Fruit fly (Drosophila melanogaster): ENCODE results near the gene fd3F.
"Not testable (repeated sequence)": the region's sequence is repeated elsewhere in the genome, so short reads cannot be mapped to it uniquely, and the experiment has no call there.

fd3F gene

DNA sequence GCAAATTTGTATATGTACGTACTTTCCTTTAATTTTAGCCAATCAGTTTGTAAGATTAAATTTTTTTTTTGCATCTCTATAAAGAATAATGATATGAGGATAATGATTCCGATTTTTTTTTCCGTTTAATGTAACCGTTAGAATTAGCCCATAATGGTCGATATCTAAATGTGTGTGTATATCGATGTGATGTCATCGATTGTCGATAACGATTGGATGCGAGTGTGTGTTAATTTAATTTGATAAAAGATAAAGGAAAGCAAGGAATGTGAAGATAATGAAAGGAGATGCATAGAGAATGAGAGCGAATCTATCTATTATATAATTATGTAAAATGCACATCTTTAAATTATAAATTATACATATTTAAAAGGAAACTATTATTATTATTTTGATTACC, 13.7 kb upstream of the fd3F start:
- TF ChIP-seq cnc (optimal IDR thresholded peaks at IDR 0.05) (no peak), bab1 (GFP tag; optimal IDR thresholded peaks at IDR 0.05) (peak; percentile 1)

DNA sequence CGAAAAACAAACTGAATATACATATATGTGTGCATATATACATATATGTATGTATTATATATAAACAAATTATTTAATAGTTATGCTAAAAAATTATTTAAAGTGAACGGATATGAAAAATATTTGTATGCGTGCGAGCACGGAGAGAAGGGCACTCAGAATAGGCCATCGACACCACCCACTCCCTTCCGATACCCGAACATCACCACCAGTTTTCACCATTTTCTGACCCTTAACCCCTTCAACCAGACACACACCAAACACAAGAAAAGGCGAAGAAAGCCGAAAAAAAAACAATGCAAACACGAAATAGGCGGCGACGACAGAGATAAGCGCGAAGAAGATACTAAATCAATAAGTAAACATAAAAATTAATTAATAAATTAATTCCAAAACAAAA, 12.8 kb upstream of the fd3F start:
- TF ChIP-seq CG11617 (GFP tag; optimal IDR thresholded peaks at IDR 0.05) (no peak), CG14711 (tag; optimal IDR thresholded peaks at IDR 0.05) (no peak), kay (GFP tag; ENCODE audit: borderline replicate concordance) (no peak), Clk (GFP tag; optimal IDR thresholded peaks at IDR 0.05) (no peak), CG33017 (tag; optimal IDR thresholded peaks at IDR 0.05) (no peak), CG7101 (tag; optimal IDR thresholded peaks at IDR 0.05) (no peak), cnc (optimal IDR thresholded peaks at IDR 0.05) (no peak), CG1620 (GFP tag; optimal IDR thresholded peaks at IDR 0.05) (no peak), CG7045 (GFP tag; optimal IDR thresholded peaks at IDR 0.05) (no peak), CG5204 (GFP tag; optimal IDR thresholded peaks at IDR 0.05) (no peak), cic (GFP tag; optimal IDR thresholded peaks at IDR 0.05) (no peak), Hr96 (GFP tag; optimal IDR thresholded peaks at IDR 0.05) (no peak), toe (GFP tag; optimal IDR thresholded peaks at IDR 0.05) (no peak), tj (GFP tag; optimal IDR thresholded peaks at IDR 0.05) (no peak), bab1 (GFP tag; optimal IDR thresholded peaks at IDR 0.05) (no peak), CG12768 (GFP tag; optimal IDR thresholded peaks at IDR 0.05) (no peak), Mnt (GFP tag; optimal IDR thresholded peaks at IDR 0.05) (no peak), ovo (GFP tag; optimal IDR thresholded peaks at IDR 0.05) (no peak)

DNA sequence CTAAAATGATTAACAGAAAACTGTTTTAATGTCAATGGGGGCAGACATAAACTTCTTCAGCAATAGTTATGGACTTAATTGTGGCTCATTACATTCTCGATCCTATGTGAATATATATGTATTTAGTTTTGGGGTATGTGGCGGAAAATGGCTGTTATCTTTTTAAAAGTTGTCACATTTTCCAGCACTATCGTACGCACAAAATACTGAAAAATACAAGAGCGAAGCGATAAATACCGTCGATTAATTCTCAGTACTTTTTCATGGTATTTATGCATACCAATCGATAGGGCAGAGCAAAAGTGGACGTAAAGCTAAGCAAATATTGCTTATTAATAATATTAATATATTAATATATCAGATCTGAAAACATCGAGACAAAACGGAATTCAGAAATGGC, 12.3 kb upstream of the fd3F start, which contains the start of gene HIP-R:
TSS of gene HIP-R (plus strand) at position 201 of the 400 bp plus-strand sequence.
- peak; percentile 18 for TF ChIP-seq kay (GFP tag; ENCODE audit: borderline replicate concordance)

DNA sequence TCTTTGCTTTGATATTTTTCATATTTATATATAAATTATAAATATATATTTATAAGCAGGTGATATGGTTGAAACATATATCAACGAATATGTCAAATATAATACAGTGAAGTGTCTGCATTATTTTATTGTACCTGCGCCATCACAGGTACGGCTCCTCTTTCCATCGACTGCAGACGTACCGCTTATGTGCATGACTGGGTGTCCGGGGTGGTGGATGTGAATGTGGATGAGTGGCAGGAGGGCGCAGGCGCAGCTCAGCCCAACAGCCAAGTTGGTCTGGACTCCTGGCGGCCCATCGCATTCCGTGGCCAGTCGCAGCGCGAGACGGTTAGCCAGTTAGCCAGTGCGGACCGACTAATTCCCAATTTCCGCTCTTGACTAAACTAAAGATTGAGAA, 9.2 kb upstream of the fd3F start, which contains the start of gene Crg-1:
TSS of gene Crg-1 (plus strand) at position 301 of the 400 bp plus-strand sequence.
- TF ChIP-seq CG12768 (GFP tag; optimal IDR thresholded peaks at IDR 0.05); CG14711 (tag; optimal IDR thresholded peaks at IDR 0.05); toe (GFP tag; optimal IDR thresholded peaks at IDR 0.05): not testable (repeated sequence)

DNA sequence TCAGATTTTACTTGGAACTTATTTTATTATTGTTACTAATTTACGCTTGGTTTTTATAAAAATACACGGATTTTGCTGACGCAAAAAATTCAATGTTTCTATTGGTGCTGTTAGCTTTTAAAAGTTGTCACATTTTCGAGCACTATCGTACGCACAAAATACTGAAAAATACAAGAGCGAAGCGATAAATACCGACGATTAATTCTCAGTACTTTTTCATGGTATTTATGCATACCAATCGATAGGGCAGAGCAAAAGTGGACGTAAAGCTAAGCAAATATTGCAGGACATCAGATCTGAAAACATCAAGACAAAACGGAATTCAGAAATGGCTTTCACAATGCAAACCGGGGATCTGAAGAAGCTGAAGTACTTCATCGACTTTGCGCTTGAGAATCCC, 3.2 kb upstream of the fd3F start, which contains the start of gene HIP:
TSS of gene HIP (plus strand) at position 232 of the 400 bp plus-strand sequence.
- TF ChIP-seq CG14711 (tag; optimal IDR thresholded peaks at IDR 0.05); CG11617 (GFP tag; optimal IDR thresholded peaks at IDR 0.05); CG7101 (tag; optimal IDR thresholded peaks at IDR 0.05): not testable (repeated sequence)

DNA sequence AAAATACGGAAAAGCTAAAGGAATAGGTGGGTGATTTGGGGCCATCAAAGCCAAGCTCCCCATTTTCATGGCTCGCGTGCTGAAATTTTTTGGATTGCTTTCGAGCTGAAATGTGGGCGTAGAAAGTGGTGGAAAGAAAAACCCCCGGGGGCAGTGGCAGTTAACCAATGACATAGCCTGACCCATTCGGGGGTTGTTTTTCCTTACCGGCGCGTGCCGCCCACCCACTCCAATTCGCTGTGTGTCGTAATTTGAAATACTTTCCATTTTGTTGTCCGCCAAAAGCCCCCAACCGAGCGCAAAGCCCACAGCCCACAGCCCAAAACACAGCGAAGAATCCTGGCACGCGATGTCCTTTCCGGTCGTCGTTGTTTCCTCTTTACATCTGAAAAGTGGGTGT, 6.4 kb downstream of the fd3F start:
- no peak for TF ChIP-seq CG14711 (tag; optimal IDR thresholded peaks at IDR 0.05)
- TF ChIP-seq kay (GFP tag; ENCODE audit: borderline replicate concordance), result peak; percentile 4

DNA sequence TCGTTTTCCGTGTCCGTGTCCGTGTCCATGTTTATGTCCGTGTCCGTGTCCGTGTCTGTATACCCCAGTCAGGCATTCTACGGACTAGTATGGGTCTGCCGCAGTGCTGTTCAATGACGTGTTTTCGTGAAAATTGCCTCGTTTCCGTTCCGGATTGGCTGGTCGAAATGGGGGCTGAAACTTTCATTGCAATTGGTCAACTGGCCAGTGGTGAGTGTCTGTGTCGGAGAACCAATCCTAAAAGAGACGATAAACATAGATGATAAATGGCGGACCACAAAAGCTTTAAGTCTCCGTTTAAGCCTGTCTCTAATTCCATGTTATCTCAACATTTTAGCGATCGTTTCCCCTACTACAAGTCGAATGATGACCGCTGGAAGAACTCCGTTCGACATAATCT, 7.0 kb downstream of the fd3F start:
- TF ChIP-seq CG12768 (GFP tag; optimal IDR thresholded peaks at IDR 0.05) (no peak), pad (GFP tag; optimal IDR thresholded peaks at IDR 0.05) (no peak), Crg-1 (GFP tag; optimal IDR thresholded peaks at IDR 0.05) (no peak), CG5204 (GFP tag; optimal IDR thresholded peaks at IDR 0.05) (no peak), Hr96 (GFP tag; optimal IDR thresholded peaks at IDR 0.05) (no peak), Clk (GFP tag; optimal IDR thresholded peaks at IDR 0.05) (no peak), CG1620 (GFP tag; optimal IDR thresholded peaks at IDR 0.05) (no peak), CG14711 (tag; optimal IDR thresholded peaks at IDR 0.05) (no peak), cic (GFP tag; optimal IDR thresholded peaks at IDR 0.05) (no peak), CG7045 (GFP tag; optimal IDR thresholded peaks at IDR 0.05) (no peak), cnc (optimal IDR thresholded peaks at IDR 0.05) (no peak), toe (GFP tag; optimal IDR thresholded peaks at IDR 0.05) (no peak), CG11617 (GFP tag; optimal IDR thresholded peaks at IDR 0.05) (no peak)

DNA sequence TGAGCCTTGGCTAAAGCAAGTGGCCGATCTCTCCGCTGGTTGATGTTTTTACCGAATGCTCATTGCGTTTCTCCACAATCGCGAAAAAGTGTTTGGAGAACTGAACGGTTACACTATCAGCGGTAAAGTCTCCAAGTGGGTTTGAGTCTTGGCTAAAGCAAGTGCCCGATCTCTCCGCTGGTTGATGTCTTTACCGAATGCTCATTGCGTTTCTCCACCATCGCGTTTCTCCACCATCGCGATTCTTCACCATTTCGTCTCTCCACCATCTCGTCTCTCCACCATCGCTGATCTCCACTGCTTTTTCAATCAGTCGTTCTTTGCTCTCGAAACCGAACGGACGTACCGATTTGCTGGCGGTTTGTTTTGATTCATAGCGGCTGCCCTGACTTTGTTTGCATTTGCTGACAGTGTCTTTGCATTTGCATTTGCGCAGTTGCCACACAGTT, 9.2 kb downstream of the fd3F start, which contains the start of gene ec:
TSS of gene ec (plus strand) at position 359 of the 449 bp plus-strand sequence.
- TF ChIP-seq pad (GFP tag; optimal IDR thresholded peaks at IDR 0.05) (peak; percentile 44), cnc (optimal IDR thresholded peaks at IDR 0.05) (no peak), Mnt (GFP tag; optimal IDR thresholded peaks at IDR 0.05) (peak; percentile 1), ovo (GFP tag; optimal IDR thresholded peaks at IDR 0.05) (peak; percentile 7), tj (GFP tag; optimal IDR thresholded peaks at IDR 0.05) (peak; percentile 25), kay (GFP tag; ENCODE audit: borderline replicate concordance) (no peak), bab1 (GFP tag; optimal IDR thresholded peaks at IDR 0.05) (peak; percentile 9)

All from whole organism, adult.